Fruit fly (Drosophila melanogaster) whole organism, adult: ENCODE data around the gene Mcm10.

Experiments
- CG11617 ChIP-seq: fragments of 200-800 bp; sonication (Bioruptor generic); optimal IDR thresholded peaks from 2 replicates; lab custom pipeline; 2017; ENCODE audit warnings: mild to moderate bottlenecking, missing biosample characterization, missing genetic modification reagents, missing genetic modification characterization
- CG12768 ChIP-seq: fragments of 200-800 bp; sonication (Bioruptor generic); optimal IDR thresholded peaks from 2 replicates; lab custom pipeline; 2017; ENCODE audit warnings: missing biosample characterization, missing genetic modification characterization, mild to moderate bottlenecking, moderate library complexity, missing genetic modification reagents
- CG14711 ChIP-seq: fragments of 200-800 bp; sonication (Bioruptor generic); optimal IDR thresholded peaks from 2 replicates; lab custom pipeline; 2018; ENCODE audit warnings: missing biosample characterization, mild to moderate bottlenecking, missing genetic modification characterization, moderate library complexity
- CG1620 ChIP-seq: fragments of 200-800 bp; sonication (Bioruptor generic); optimal IDR thresholded peaks from 2 replicates; lab custom pipeline; 2016; ENCODE audit warnings: missing biosample characterization, missing genetic modification characterization
- CG33017 ChIP-seq: fragments of 200-800 bp; sonication (Bioruptor generic); optimal IDR thresholded peaks from 2 replicates; lab custom pipeline; 2018; ENCODE audit warnings: missing biosample characterization, mild to moderate bottlenecking, missing genetic modification characterization, moderate library complexity
- CG5204 ChIP-seq: fragments of 200-800 bp; sonication (Bioruptor generic); optimal IDR thresholded peaks from 2 replicates; lab custom pipeline; 2016; ENCODE audit warnings: missing biosample characterization, missing genetic modification characterization
- CG7045 ChIP-seq: fragments of 200-800 bp; sonication (Bioruptor generic); optimal IDR thresholded peaks from 2 replicates; lab custom pipeline; 2017; ENCODE audit warnings: missing biosample characterization, mild to moderate bottlenecking, missing genetic modification characterization
- CG7101 ChIP-seq: fragments of 200-800 bp; sonication (Bioruptor generic); optimal IDR thresholded peaks from 2 replicates; lab custom pipeline; 2018; ENCODE audit warnings: missing biosample characterization, mild to moderate bottlenecking, missing genetic modification characterization, moderate library complexity
- Clk ChIP-seq: fragments of 200-800 bp; sonication (Bioruptor generic); optimal IDR thresholded peaks from 2 replicates; lab custom pipeline; 2017; ENCODE audit warnings: missing biosample characterization, missing genetic modification characterization
- Crg-1 ChIP-seq: fragments of 200-800 bp; sonication (Bioruptor generic); optimal IDR thresholded peaks from 2 replicates; lab custom pipeline; 2016; ENCODE audit warnings: missing biosample characterization, missing genetic modification characterization
- Hr96 ChIP-seq: fragments of 200-800 bp; sonication (Bioruptor generic); optimal IDR thresholded peaks from 2 replicates; lab custom pipeline; 2016; ENCODE audit warnings: missing biosample characterization, missing genetic modification characterization
- Mnt ChIP-seq: fragments of 200-800 bp; sonication (Bioruptor generic); optimal IDR thresholded peaks from 2 replicates; lab custom pipeline; 2016; ENCODE audit warnings: missing biosample characterization, mild to moderate bottlenecking, missing genetic modification characterization
- bab1 ChIP-seq: fragments of 200-800 bp; sonication (Bioruptor generic); optimal IDR thresholded peaks from 3 replicates; lab custom pipeline; 2019; ENCODE audit warnings: missing biosample characterization, mild to moderate bottlenecking, missing genetic modification characterization, moderate library complexity
- cic ChIP-seq: fragments of 200-800 bp; sonication (Bioruptor generic); optimal IDR thresholded peaks from 2 replicates; lab custom pipeline; 2017; ENCODE audit warnings: missing biosample characterization, mild to moderate bottlenecking, missing genetic modification characterization, moderate library complexity
- cnc ChIP-seq, 2 experiments: fragments of >200 bp; optimal IDR thresholded peaks; 2 replicates each; lab custom pipeline; 2017
- kay ChIP-seq: fragments of 200-800 bp; sonication (Bioruptor generic); peaks from one replicate; lab custom pipeline; 2016; ENCODE audit warnings: missing biosample characterization, missing genetic modification characterization, borderline replicate concordance
- ovo ChIP-seq: fragments of 200-800 bp; sonication (Bioruptor generic); optimal IDR thresholded peaks from 2 replicates; lab custom pipeline; 2016; ENCODE audit warnings: missing biosample characterization, missing genetic modification characterization
- pad ChIP-seq: fragments of 200-800 bp; sonication (Bioruptor generic); optimal IDR thresholded peaks from 3 replicates; lab custom pipeline; 2017; ENCODE audit warnings: missing biosample characterization, missing genetic modification characterization, mild to moderate bottlenecking, moderate library complexity, missing genetic modification reagents
- tj ChIP-seq: fragments of 200-800 bp; sonication (Bioruptor generic); optimal IDR thresholded peaks from 3 replicates; lab custom pipeline; 2017; ENCODE audit warnings: missing biosample characterization, mild to moderate bottlenecking, missing genetic modification characterization, moderate library complexity
- toe ChIP-seq: fragments of 200-800 bp; sonication (Bioruptor generic); optimal IDR thresholded peaks from 2 replicates; lab custom pipeline; 2016; ENCODE audit warnings: missing biosample characterization, missing genetic modification characterization

Gene Mcm10

dm6 chr2L:21149053-21149452 is 30.7 kb upstream of the Mcm10 start:
- TF ChIP-seq pad (GFP tag; lab: Kevin White, UChicago) = peak; percentile 43
- peak; percentile 1 for TF ChIP-seq CG1620 (GFP tag; lab: Kevin White, UChicago)
- TF ChIP-seq CG12768 (GFP tag; lab: Kevin White, UChicago) = no peak
- no peak for TF ChIP-seq CG7045 (GFP tag; lab: Kevin White, UChicago)

- TF ChIP-seq CG33017 (tag; lab: Kevin White, UChicago) (no peak), bab1 (GFP tag; lab: Kevin White, UChicago) (peak; percentile 22), kay (GFP tag; lab: Kevin White, UChicago) (no peak), Clk (GFP tag; lab: Kevin White, UChicago) (no peak)
Measured at dm6 chr2L:21153844-21154243, 25.9 kb upstream of the Mcm10 start.

- TF ChIP-seq CG33017 (tag; lab: Kevin White, UChicago) (peak; percentile 29), bab1 (GFP tag; lab: Kevin White, UChicago) (no peak), CG7045 (GFP tag; lab: Kevin White, UChicago) (no peak), Hr96 (no peak), CG12768 (GFP tag; lab: Kevin White, UChicago) (peak; percentile 67), toe (peak; percentile 64), CG5204 (GFP tag; lab: Kevin White, UChicago) (no peak), CG7101 (peak; percentile 62), cic (GFP tag; lab: Kevin White, UChicago) (no peak), kay (GFP tag; lab: Kevin White, UChicago) (no peak), ovo (GFP tag; lab: Kevin White, UChicago) (no peak), tj (no peak), CG1620 (GFP tag; lab: Kevin White, UChicago) (peak; percentile 83), CG14711 (tag; lab: Kevin White, UChicago) (no peak), CG11617 (GFP tag; lab: Kevin White, UChicago) (peak; percentile 2), Clk (GFP tag; lab: Kevin White, UChicago) (peak; percentile 59), cnc (optimal IDR thresholded peaks at IDR 0.05; lab: Kevin White, UChicago) (no peak), Crg-1 (GFP tag; lab: Kevin White, UChicago) (peak; percentile 76), pad (GFP tag; lab: Kevin White, UChicago) (peak; percentile 63), Mnt (peak; percentile 90)
Measured at dm6 chr2L:21156156-21157040, 23.3 kb upstream of the Mcm10 start, which contains the start of the genes Mpp6 and E2f2. Gene Mpp6, plus strand, starts transcription at chr2L:21156288. Gene E2f2, minus strand, starts transcription at chr2L:21156749.

DNA sequence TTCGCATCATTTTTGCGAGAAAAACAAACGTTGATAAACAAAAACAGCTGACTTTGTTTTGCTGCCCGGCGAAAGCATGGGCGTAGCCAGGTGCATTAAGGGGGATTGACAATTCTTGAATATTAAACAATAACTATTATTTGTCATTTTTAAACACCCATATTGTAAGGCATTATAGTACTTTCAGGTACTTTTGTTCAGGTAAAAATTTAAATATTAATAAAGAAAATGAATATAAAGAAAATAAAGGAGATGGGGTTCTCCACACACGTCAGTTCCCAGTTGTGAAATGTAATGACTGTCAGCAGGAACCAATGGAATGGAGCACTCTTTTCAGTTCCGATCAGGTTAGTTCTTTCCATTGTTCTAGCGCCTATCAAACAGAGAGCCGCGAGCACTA is 21.2 kb upstream of the Mcm10 start, which contains the start of the genes Coq3 and Pld3:
Gene Coq3, minus strand, starts transcription at position 58 of the 400 bp plus-strand sequence.
Gene Pld3, plus strand, starts transcription at position 294 of the 400 bp plus-strand sequence.
- TF ChIP-seq kay (GFP tag; lab: Kevin White, UChicago) = no peak
- TF ChIP-seq toe = peak; percentile 88
- peak; percentile 89 for TF ChIP-seq CG14711 (tag; lab: Kevin White, UChicago)
- peak; percentile 89 for TF ChIP-seq tj
- peak; percentile 83 for TF ChIP-seq Clk (GFP tag; lab: Kevin White, UChicago)
- peak; percentile 87 for TF ChIP-seq Crg-1 (GFP tag; lab: Kevin White, UChicago)
- peak; percentile 77 for TF ChIP-seq ovo (GFP tag; lab: Kevin White, UChicago)
- TF ChIP-seq CG7045 (GFP tag; lab: Kevin White, UChicago) = peak; percentile 90
- peak; percentile 95 for TF ChIP-seq bab1 (GFP tag; lab: Kevin White, UChicago)
- peak; percentile 91 for TF ChIP-seq CG1620 (GFP tag; lab: Kevin White, UChicago)
- TF ChIP-seq CG33017 (tag; lab: Kevin White, UChicago) = peak; percentile 94
- peak; percentile 94 for TF ChIP-seq CG12768 (GFP tag; lab: Kevin White, UChicago)
- no peak for TF ChIP-seq CG5204 (GFP tag; lab: Kevin White, UChicago)
- TF ChIP-seq cnc (optimal IDR thresholded peaks at IDR 0.05; lab: Kevin White, UChicago) = no peak
- TF ChIP-seq Hr96 = no peak
- TF ChIP-seq pad (GFP tag; lab: Kevin White, UChicago) = peak; percentile 85
- TF ChIP-seq CG11617 (GFP tag; lab: Kevin White, UChicago) = peak; percentile 96
- peak; percentile 73 for TF ChIP-seq cic (GFP tag; lab: Kevin White, UChicago)
- TF ChIP-seq Mnt = peak; percentile 92
- TF ChIP-seq CG7101 = peak; percentile 96

DNA sequence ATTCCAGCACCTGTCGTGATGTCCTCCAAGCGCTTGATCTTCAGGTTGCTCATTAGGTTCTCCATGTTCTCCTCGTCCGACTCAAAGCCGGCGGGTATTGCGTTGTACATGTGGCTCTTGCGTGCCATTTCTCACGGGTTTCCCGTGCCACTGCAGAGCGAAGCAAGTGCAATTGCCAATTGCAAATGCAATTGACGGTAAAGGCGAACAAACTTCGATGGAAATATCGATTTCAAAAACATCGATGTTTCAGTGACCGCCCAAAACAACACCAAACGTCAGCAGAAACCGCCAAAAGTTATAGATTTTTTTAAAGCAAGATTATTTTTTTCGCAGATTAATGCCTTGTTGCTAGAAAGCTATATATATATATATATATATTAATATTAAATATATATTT is 16.9 kb upstream of the Mcm10 start, which contains the start of gene Nbr:
Gene Nbr, minus strand, starts transcription at position 209 of the 400 bp plus-strand sequence.
- TF ChIP-seq tj = peak; percentile 61
- peak; percentile 45 for TF ChIP-seq bab1 (GFP tag; lab: Kevin White, UChicago)
- TF ChIP-seq kay (GFP tag; lab: Kevin White, UChicago) = no peak

DNA sequence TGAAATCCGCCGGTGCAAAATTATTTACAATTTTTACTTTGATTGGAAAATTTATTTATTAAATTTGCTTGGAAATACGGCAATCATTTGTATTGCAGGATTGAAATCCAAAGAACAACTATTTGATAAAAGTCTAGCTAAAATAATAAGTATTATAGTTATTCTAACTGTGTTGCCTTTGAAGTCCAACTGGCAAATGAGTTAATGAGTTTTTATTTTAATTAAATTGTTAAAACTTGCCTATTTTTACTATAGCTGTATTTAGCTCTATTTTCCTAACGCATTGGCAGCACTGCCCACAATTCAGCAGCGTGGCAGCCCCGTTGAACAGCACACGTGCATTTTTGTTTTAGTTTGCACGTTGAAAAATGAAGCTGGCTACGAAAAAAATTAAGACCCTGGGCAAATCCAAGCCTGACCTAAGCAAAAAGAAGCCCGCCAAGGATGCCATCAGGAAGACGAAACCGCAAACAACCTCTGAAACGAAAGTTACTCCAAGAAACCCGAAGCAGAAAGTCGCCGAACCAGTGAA is 16.4 kb upstream of the Mcm10 start, which contains the start of gene Noc2:
Gene Noc2, plus strand, starts transcription at position 331 of the 532 bp plus-strand sequence.
- peak; percentile 44 for TF ChIP-seq Hr96
- no peak for TF ChIP-seq cic (GFP tag; lab: Kevin White, UChicago)
- no peak for TF ChIP-seq Clk (GFP tag; lab: Kevin White, UChicago)
- TF ChIP-seq Mnt = peak; percentile 98
- TF ChIP-seq CG14711 (tag; lab: Kevin White, UChicago) = peak; percentile 16
- no peak for TF ChIP-seq Crg-1 (GFP tag; lab: Kevin White, UChicago)
- TF ChIP-seq CG7045 (GFP tag; lab: Kevin White, UChicago) = no peak
- no peak for TF ChIP-seq cnc (optimal IDR thresholded peaks at IDR 0.05; lab: Kevin White, UChicago)
- no peak for TF ChIP-seq kay (GFP tag; lab: Kevin White, UChicago)
- TF ChIP-seq toe = peak; percentile 74
- no peak for TF ChIP-seq CG5204 (GFP tag; lab: Kevin White, UChicago)
- peak; percentile 35 for TF ChIP-seq bab1 (GFP tag; lab: Kevin White, UChicago)
- TF ChIP-seq pad (GFP tag; lab: Kevin White, UChicago) = peak; percentile 27
- peak; percentile 29 for TF ChIP-seq CG7101
- peak; percentile 57 for TF ChIP-seq CG1620 (GFP tag; lab: Kevin White, UChicago)
- TF ChIP-seq CG33017 (tag; lab: Kevin White, UChicago) = no peak
- peak; percentile 51 for TF ChIP-seq tj
- peak; percentile 50 for TF ChIP-seq CG11617 (GFP tag; lab: Kevin White, UChicago)
- peak; percentile 42 for TF ChIP-seq ovo (GFP tag; lab: Kevin White, UChicago)
- peak; percentile 58 for TF ChIP-seq CG12768 (GFP tag; lab: Kevin White, UChicago)
